Fruit fly (Drosophila melanogaster): ENCODE data around the gene tgy.

Gene tgy

DNA sequence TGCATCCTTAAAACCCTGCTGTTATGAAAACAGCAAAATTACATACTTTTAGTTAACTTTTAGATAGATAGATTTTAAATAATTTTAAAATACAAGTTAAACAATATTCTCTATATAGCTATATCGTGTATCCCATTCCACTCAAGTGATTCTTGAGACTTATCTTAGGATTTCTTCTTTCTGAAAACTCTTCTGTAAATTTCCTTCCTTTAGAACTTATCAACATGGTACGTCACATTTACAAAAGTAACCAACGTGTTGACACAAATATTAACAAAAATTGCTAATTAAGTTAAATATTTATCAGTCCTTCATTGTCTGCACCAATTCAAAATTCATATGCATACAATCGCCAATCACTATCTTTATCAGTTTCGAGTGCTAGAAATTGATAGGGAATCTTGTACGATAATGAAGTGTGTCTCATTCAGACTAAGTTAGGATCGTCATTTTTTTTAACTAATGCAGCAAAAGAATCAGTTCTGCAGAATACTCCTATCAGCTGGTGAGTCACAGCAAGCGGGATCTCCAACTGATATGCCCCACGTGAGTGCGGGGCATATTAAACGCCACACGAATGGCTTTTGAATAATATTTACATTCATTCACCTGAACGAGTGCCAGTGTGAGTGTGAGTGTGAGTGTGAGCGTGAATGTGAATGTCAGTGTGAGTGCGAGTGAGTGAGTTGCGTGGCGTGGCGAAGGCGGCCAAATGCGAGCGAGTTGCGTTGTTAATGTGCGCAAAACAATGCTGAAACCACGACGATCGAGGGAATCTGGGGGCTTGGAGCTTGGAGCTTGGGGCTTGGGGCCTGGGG, 40.7 kb upstream of the tgy start:
- TF ChIP-seq lz (GFP tag; optimal IDR thresholded peaks at IDR 0.05) (no peak), spab (GFP tag; optimal IDR thresholded peaks at IDR 0.05) (no peak), svp (GFP tag) (peak; percentile 65), fkh (GFP tag; optimal IDR thresholded peaks at IDR 0.05) (peak; percentile 81), salr (GFP tag; optimal IDR thresholded peaks at IDR 0.05) (no peak), vri (GFP tag; optimal IDR thresholded peaks at IDR 0.05) (peak; percentile 50), dsx (GFP tag; optimal IDR thresholded peaks at IDR 0.05; ENCODE audit: poor library complexity, severe bottlenecking) (peak; percentile 18), esn (GFP tag; optimal IDR thresholded peaks at IDR 0.05) (no peak), CG31627 (GFP tag; optimal IDR thresholded peaks at IDR 0.05) (no peak)

DNA sequence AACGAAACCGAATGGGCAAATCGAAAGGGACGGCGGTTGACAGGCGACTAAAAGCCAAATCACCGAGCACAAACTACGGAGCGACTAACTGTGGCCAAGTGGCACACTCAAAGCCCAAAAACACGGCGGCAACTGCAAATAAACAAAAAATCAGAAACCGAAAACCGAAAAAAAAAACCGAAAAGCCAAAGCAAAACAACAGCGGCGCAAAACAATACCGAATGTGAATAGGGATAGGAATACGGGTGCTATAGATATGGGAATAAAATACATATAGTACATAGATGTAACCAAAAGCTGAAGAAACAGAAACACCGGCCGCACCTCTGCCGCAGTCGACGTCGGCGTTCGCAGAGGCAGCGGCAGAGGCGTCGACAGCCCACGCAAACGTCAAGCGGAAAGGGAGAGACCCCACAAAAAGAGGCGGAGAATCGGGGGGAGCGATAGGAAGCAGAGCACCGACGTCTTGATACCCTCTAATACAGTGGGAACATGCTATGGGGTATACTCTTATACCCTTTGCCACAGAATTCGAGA, 40.0 kb upstream of the tgy start, which contains the start of gene RhoGAP18B:
TSS of gene RhoGAP18B (minus strand) at position 51 of the 537 bp plus-strand sequence.
- TF ChIP-seq CG6163 (GFP tag; IDR thresholded peaks at IDR 0.05) (0 out of 3 replicates have a peak, but pooled peaks have one; percentile 8), Ets21C (GFP tag; optimal IDR thresholded peaks at IDR 0.05) (no peak)

dm6 chrX:19166152-19166935, 39.2 kb upstream of the tgy start:
- TF ChIP-seq CG8319 (GFP tag; optimal IDR thresholded peaks at IDR 0.05) = peak; percentile 3
- peak; percentile 9 for TF ChIP-seq Eip75B (GFP tag; optimal IDR thresholded peaks at IDR 0.05)
- TF ChIP-seq salr (GFP tag; optimal IDR thresholded peaks at IDR 0.05) = peak in 1 of 2 experiments; percentile 14
- TF ChIP-seq Ets21C (GFP tag; optimal IDR thresholded peaks at IDR 0.05) = peak; percentile 42
- peak; percentile 51 for TF ChIP-seq vri (GFP tag; optimal IDR thresholded peaks at IDR 0.05)
- peak; percentile 39 for TF ChIP-seq fd59A (GFP tag; optimal IDR thresholded peaks at IDR 0.05)
- peak; percentile 38 for TF ChIP-seq CG6276 (GFP tag; optimal IDR thresholded peaks at IDR 0.05)
- no peak for TF ChIP-seq CG9139 (GFP tag; optimal IDR thresholded peaks at IDR 0.05)
- TF ChIP-seq CG11902 (GFP tag; optimal IDR thresholded peaks at IDR 0.05) = peak; percentile 5
- peak; percentile 45 for TF ChIP-seq pdm3 (GFP tag; optimal IDR thresholded peaks at IDR 0.05)
- no peak for TF ChIP-seq ss (GFP tag; optimal IDR thresholded peaks at IDR 0.05)
- TF ChIP-seq Gug (GFP tag; IDR thresholded peaks at IDR 0.05) = no peak
- TF ChIP-seq achi (GFP tag; optimal IDR thresholded peaks at IDR 0.05) = peak; percentile 39
- no peak for TF ChIP-seq Lpt (GFP tag; optimal IDR thresholded peaks at IDR 0.05)
- TF ChIP-seq spab (GFP tag; optimal IDR thresholded peaks at IDR 0.05) = peak; percentile 15
- TF ChIP-seq topi (GFP tag; optimal IDR thresholded peaks at IDR 0.05) = peak; percentile 48
- no peak for TF ChIP-seq CG8119 (GFP tag; IDR thresholded peaks at IDR 0.05)
- TF ChIP-seq CG32006 (GFP tag; optimal IDR thresholded peaks at IDR 0.05) = peak; percentile 73
- peak; percentile 62 for TF ChIP-seq CG31627 (GFP tag; optimal IDR thresholded peaks at IDR 0.05)
- TF ChIP-seq CG6792 (GFP tag; optimal IDR thresholded peaks at IDR 0.05) = peak; percentile 42
- TF ChIP-seq Hr38 (GFP tag; optimal IDR thresholded peaks at IDR 0.05) = no peak
- peak; percentile 8 for TF ChIP-seq CG16779 (tag; optimal IDR thresholded peaks at IDR 0.05)
- TF ChIP-seq Hr4 (GFP tag; optimal IDR thresholded peaks at IDR 0.05) = peak; percentile 51
- peak; percentile 35 for TF ChIP-seq CG34406 (GFP tag; optimal IDR thresholded peaks at IDR 0.05)
- peak; percentile 0 for TF ChIP-seq CG1621 (tag; optimal IDR thresholded peaks at IDR 0.05)
- peak; percentile 44 for TF ChIP-seq acj6 (GFP tag; optimal IDR thresholded peaks at IDR 0.05)
- no peak for TF ChIP-seq Eip93F (GFP tag; optimal IDR thresholded peaks at IDR 0.05)
- TF ChIP-seq Blimp-1 (GFP tag; optimal IDR thresholded peaks at IDR 0.05) = no peak
- TF ChIP-seq Smox (GFP tag; optimal IDR thresholded peaks at IDR 0.05) = peak; percentile 45
- TF ChIP-seq CG10669 (GFP tag; optimal IDR thresholded peaks at IDR 0.05) = peak; percentile 31
- peak; percentile 48 for TF ChIP-seq CG8632 (GFP tag; optimal IDR thresholded peaks at IDR 0.05)
- TF ChIP-seq Sox15 (GFP tag; optimal IDR thresholded peaks at IDR 0.05) = peak; percentile 44
- no peak for TF ChIP-seq CG15336 (GFP tag; IDR thresholded peaks at IDR 0.05)
- peak; percentile 22 for TF ChIP-seq dsx (GFP tag; optimal IDR thresholded peaks at IDR 0.05; ENCODE audit: poor library complexity, severe bottlenecking)
- peak; percentile 19 for TF ChIP-seq net (GFP tag; optimal IDR thresholded peaks at IDR 0.05)
- peak; percentile 11 for TF ChIP-seq CG3919 (GFP tag; optimal IDR thresholded peaks at IDR 0.05)
- TF ChIP-seq CG7368 (GFP tag; optimal IDR thresholded peaks at IDR 0.05) = no peak
- no peak for TF ChIP-seq CG6854 (GFP tag; optimal IDR thresholded peaks at IDR 0.05)
